Worm (Caenorhabditis elegans): Measurements from ENCODE around the gene Y75B8A.28.

- TF ChIP-seq ztf-4 (tag; optimal IDR thresholded peaks at IDR 0.05) (no peak), lsy-2 (tag; optimal IDR thresholded peaks at IDR 0.05) (no peak), nhr-12 (tag; optimal IDR thresholded peaks at IDR 0.05) (no peak), snpc-4 (tag; optimal IDR thresholded peaks at IDR 0.05) (no peak), lin-13 (GFP tag; optimal IDR thresholded peaks at IDR 0.05) (no peak), mdl-1 (tag; optimal IDR thresholded peaks at IDR 0.05) (no peak), lin-39 (tag; optimal IDR thresholded peaks at IDR 0.05) (no peak), nhr-11 (tag; optimal IDR thresholded peaks at IDR 0.05) (no peak), R02D3.7 (tag; optimal IDR thresholded peaks at IDR 0.05) (no peak), egl-27 (tag; optimal IDR thresholded peaks at IDR 0.05) (no peak), elt-3 (tag; optimal IDR thresholded peaks at IDR 0.05) (no peak), ceh-16 (tag; optimal IDR thresholded peaks at IDR 0.05) (no peak)
Measured at ce11 chrIII:12317492-12317891, 1.4 kb upstream of the Y75B8A.28 start.
